Fruit fly (Drosophila melanogaster) whole organism, prepupa: ENCODE results near the gene CG43185.
A peak's percentile ranks its signal among the peaks of the same experiment; 100 is the strongest.

Experiments used
- CG10631 ChIP-seq: fragments of 200-800 bp; sonication (Bioruptor generic); optimal IDR thresholded peaks from 2 replicates; lab custom pipeline; 2016; ENCODE audit warnings: missing biosample characterization, missing genetic modification characterization
- CG10669 ChIP-seq: fragments of 200-800 bp; sonication (Bioruptor generic); optimal IDR thresholded peaks from 3 replicates; lab custom pipeline; 2018; ENCODE audit warnings: missing biosample characterization, mild to moderate bottlenecking, missing genetic modification characterization, moderate library complexity
- CG11294 ChIP-seq: fragments of 200-800 bp; sonication (Bioruptor generic); IDR thresholded peaks from 2 replicates; pipeline ENCODE4 v1.3.6; 2022; ENCODE audit warnings: missing biosample characterization, missing genetic modification characterization
- CG15336 ChIP-seq: fragments of 200-800 bp; sonication (Bioruptor generic); IDR thresholded peaks from 2 replicates; pipeline ENCODE4 v1.3.6; 2022; ENCODE audit warnings: missing biosample characterization, missing genetic modification characterization
- CG1621 ChIP-seq: fragments of 200-800 bp; sonication (Bioruptor generic); optimal IDR thresholded peaks from 3 replicates; lab custom pipeline; 2018; ENCODE audit warnings: missing biosample characterization, mild to moderate bottlenecking, missing genetic modification characterization
- CG16779 ChIP-seq: fragments of 200-800 bp; sonication (Bioruptor generic); optimal IDR thresholded peaks from 3 replicates; lab custom pipeline; 2017; ENCODE audit warnings: missing biosample characterization, mild to moderate bottlenecking, missing genetic modification characterization
- CG31627 ChIP-seq: fragments of 200-800 bp; sonication (Bioruptor generic); optimal IDR thresholded peaks from 3 replicates; lab custom pipeline; 2016; ENCODE audit warnings: missing biosample characterization, missing genetic modification characterization
- CG32006 ChIP-seq: fragments of 200-800 bp; sonication (Bioruptor generic); optimal IDR thresholded peaks from 3 replicates; lab custom pipeline; 2017; ENCODE audit warnings: missing biosample characterization, mild to moderate bottlenecking, missing genetic modification characterization
- CG3919 ChIP-seq: fragments of 200-800 bp; sonication (Bioruptor generic); optimal IDR thresholded peaks from 3 replicates; lab custom pipeline; 2016; ENCODE audit warnings: missing biosample characterization, missing genetic modification characterization
- CG4318 ChIP-seq: fragments of 200-800 bp; sonication (Bioruptor generic); optimal IDR thresholded peaks from 3 replicates; lab custom pipeline; 2017; ENCODE audit warnings: missing biosample characterization, mild to moderate bottlenecking, missing genetic modification characterization
- CG6163 ChIP-seq: fragments of 200-800 bp; sonication (Bioruptor generic); IDR thresholded peaks from 3 replicates; pipeline ENCODE4 v1.3.6; 2022; ENCODE audit warnings: missing biosample characterization, missing genetic modification characterization
- CG6276 ChIP-seq: fragments of 200-800 bp; sonication (Bioruptor generic); optimal IDR thresholded peaks from 2 replicates; lab custom pipeline; 2017; ENCODE audit warnings: missing biosample characterization, mild to moderate bottlenecking, missing genetic modification characterization
- CG6792 ChIP-seq: fragments of 200-800 bp; sonication (Bioruptor generic); optimal IDR thresholded peaks from 3 replicates; lab custom pipeline; 2016; ENCODE audit warnings: missing biosample characterization, missing genetic modification characterization
- CG6808 ChIP-seq: fragments of 200-800 bp; sonication (Bioruptor generic); optimal IDR thresholded peaks from 3 replicates; lab custom pipeline; 2017; ENCODE audit warnings: missing biosample characterization, missing genetic modification characterization, mild to moderate bottlenecking, moderate library complexity, missing genetic modification reagents
- CG6854 ChIP-seq: fragments of 200-800 bp; sonication (Bioruptor generic); optimal IDR thresholded peaks from 2 replicates; lab custom pipeline; 2017; ENCODE audit warnings: missing biosample characterization, mild to moderate bottlenecking, missing genetic modification characterization
- CG8119 ChIP-seq: fragments of 200-800 bp; sonication (Bioruptor generic); IDR thresholded peaks from 3 replicates; pipeline ENCODE4 v1.3.6; 2022; ENCODE audit warnings: missing biosample characterization, missing genetic modification characterization
- CG9139 ChIP-seq: fragments of 200-800 bp; sonication (Bioruptor generic); optimal IDR thresholded peaks from 3 replicates; lab custom pipeline; 2017; ENCODE audit warnings: missing biosample characterization, mild to moderate bottlenecking, missing genetic modification characterization
- Eip78C ChIP-seq: fragments of 200-800 bp; sonication (Bioruptor generic); peaks from one replicate; lab custom pipeline; 2016; ENCODE audit warnings: missing biosample characterization, missing genetic modification characterization
- Ets21C ChIP-seq: fragments of 200-800 bp; sonication (Bioruptor generic); optimal IDR thresholded peaks from 3 replicates; lab custom pipeline; 2016; ENCODE audit warnings: missing biosample characterization, missing genetic modification characterization
- Ets96B ChIP-seq: fragments of 200-800 bp; optimal IDR thresholded peaks from 2 replicates; lab custom pipeline; 2019; ENCODE audit warnings: missing biosample characterization, mild to moderate bottlenecking, missing genetic modification characterization, moderate library complexity
- Hr39 ChIP-seq: fragments of 200-800 bp; sonication (Bioruptor generic); optimal IDR thresholded peaks from 2 replicates; lab custom pipeline; 2016; ENCODE audit warnings: missing biosample characterization, missing genetic modification characterization
- Hr4 ChIP-seq: fragments of 200-800 bp; sonication (Bioruptor generic); optimal IDR thresholded peaks from 3 replicates; lab custom pipeline; 2016; ENCODE audit warnings: missing biosample characterization, missing genetic modification characterization
- Lpt ChIP-seq: fragments of 200-800 bp; sonication (Bioruptor generic); optimal IDR thresholded peaks from 3 replicates; lab custom pipeline; 2016; ENCODE audit warnings: missing biosample characterization, missing genetic modification characterization
- Met ChIP-seq: fragments of 200-800 bp; sonication (Bioruptor generic); optimal IDR thresholded peaks from 3 replicates; lab custom pipeline; 2016; ENCODE audit warnings: missing biosample characterization, missing genetic modification characterization
- OdsH ChIP-seq: fragments of 200-800 bp; sonication (Bioruptor generic); optimal IDR thresholded peaks from 3 replicates; lab custom pipeline; 2016; ENCODE audit warnings: missing biosample characterization, missing genetic modification characterization
- Smox ChIP-seq: fragments of 200-800 bp; sonication (Bioruptor generic); optimal IDR thresholded peaks from 3 replicates; lab custom pipeline; 2016; ENCODE audit warnings: missing biosample characterization, missing genetic modification characterization
- Sox14 ChIP-seq: fragments of 200-800 bp; sonication (Bioruptor generic); optimal IDR thresholded peaks from 3 replicates; lab custom pipeline; 2016; ENCODE audit warnings: missing biosample characterization, missing genetic modification characterization
- Sox15 ChIP-seq: fragments of 200-800 bp; sonication (Bioruptor generic); optimal IDR thresholded peaks from 3 replicates; lab custom pipeline; 2016; ENCODE audit warnings: missing biosample characterization, missing genetic modification characterization
- achi ChIP-seq: fragments of 200-800 bp; sonication (Bioruptor generic); optimal IDR thresholded peaks from 3 replicates; lab custom pipeline; 2016; ENCODE audit warnings: missing biosample characterization, missing genetic modification characterization
- cyc ChIP-seq: fragments of 200-800 bp; sonication (Bioruptor generic); optimal IDR thresholded peaks from 3 replicates; lab custom pipeline; 2016; ENCODE audit warnings: missing biosample characterization, missing genetic modification characterization
- dac ChIP-seq: fragments of 200-800 bp; sonication (Bioruptor generic); optimal IDR thresholded peaks from 2 replicates; lab custom pipeline; 2017; ENCODE audit warnings: missing biosample characterization, mild to moderate bottlenecking, missing genetic modification characterization
- dsx ChIP-seq: fragments of 200-800 bp; optimal IDR thresholded peaks from 3 replicates; lab custom pipeline; 2019; ENCODE audit warnings: missing biosample characterization, mild to moderate bottlenecking, missing genetic modification characterization, moderate library complexity; ENCODE audit not compliant: poor library complexity, severe bottlenecking
- eg ChIP-seq: fragments of 200-800 bp; sonication (Bioruptor generic); IDR thresholded peaks from 3 replicates; pipeline ENCODE4 v1.3.6; 2022; ENCODE audit warnings: missing biosample characterization, missing genetic modification characterization
- esn ChIP-seq: fragments of 200-800 bp; sonication (Bioruptor generic); optimal IDR thresholded peaks from 2 replicates; lab custom pipeline; 2016; ENCODE audit warnings: missing biosample characterization, mild to moderate bottlenecking, missing genetic modification characterization, moderate library complexity
- fd85E ChIP-seq: fragments of 200-800 bp; sonication (Bioruptor generic); optimal IDR thresholded peaks from 3 replicates; lab custom pipeline; 2016; ENCODE audit warnings: missing biosample characterization, missing genetic modification characterization
- fkh ChIP-seq: fragments of 200-800 bp; sonication (Bioruptor generic); optimal IDR thresholded peaks from 3 replicates; lab custom pipeline; 2017; ENCODE audit warnings: missing biosample characterization, mild to moderate bottlenecking, missing genetic modification characterization, moderate library complexity
- pdm3 ChIP-seq: fragments of 200-800 bp; sonication (Bioruptor generic); optimal IDR thresholded peaks from 3 replicates; lab custom pipeline; 2016; ENCODE audit warnings: missing biosample characterization, missing genetic modification characterization
- spab ChIP-seq: fragments of 200-800 bp; sonication (Bioruptor generic); optimal IDR thresholded peaks from 2 replicates; lab custom pipeline; 2017; ENCODE audit warnings: missing biosample characterization, mild to moderate bottlenecking, missing genetic modification characterization, missing genetic modification reagents
- svp ChIP-seq: fragments of 200-800 bp; sonication (Bioruptor generic); peaks from one replicate; lab custom pipeline; 2016; ENCODE audit warnings: missing biosample characterization, missing genetic modification characterization
- topi ChIP-seq: fragments of 200-800 bp; sonication (Bioruptor generic); optimal IDR thresholded peaks from 3 replicates; lab custom pipeline; 2016; ENCODE audit warnings: missing biosample characterization, missing genetic modification characterization

Gene CG43185

DNA sequence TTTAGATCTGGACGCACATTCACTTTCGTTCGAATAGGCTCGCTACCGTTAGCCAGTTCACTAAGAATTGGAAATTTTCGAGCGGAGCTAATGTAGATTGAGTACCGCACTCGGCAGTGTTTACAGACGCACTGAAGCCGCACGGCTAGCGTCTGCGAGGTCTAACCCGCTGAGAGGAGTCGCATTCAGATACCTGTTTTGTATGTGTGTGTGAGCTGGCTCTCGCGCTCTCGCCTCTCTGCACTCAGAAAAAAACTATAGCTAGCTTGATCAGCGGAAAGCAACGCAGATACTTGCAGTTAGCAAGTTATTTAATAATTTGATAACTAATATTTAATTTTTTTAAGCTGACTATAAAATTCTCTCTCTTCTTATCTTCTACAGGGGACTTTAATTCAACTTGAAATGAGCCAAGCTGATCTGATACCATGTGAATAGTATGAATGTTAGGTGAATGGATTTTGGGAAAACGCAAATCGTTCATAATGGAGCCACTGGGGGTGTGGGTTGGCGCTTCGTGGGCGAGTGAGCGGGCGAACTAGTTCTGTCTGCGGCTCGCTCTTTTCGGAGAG is 5.2 kb upstream of the CG43185 start, which contains the start of gene rau (continued):
- TF ChIP-seq fd85E (GFP tag; lab: Kevin White, UChicago) = no peak
- peak; percentile 72 for TF ChIP-seq Met (GFP tag; lab: Kevin White, UChicago)
- peak; percentile 82 for TF ChIP-seq CG8119 (GFP tag; lab: Robert Waterston, UW)
- peak; percentile 56 for TF ChIP-seq CG16779 (tag; lab: Kevin White, UChicago)
- peak; percentile 73 for TF ChIP-seq CG6276 (GFP tag; lab: Kevin White, UChicago)
- peak; percentile 86 for TF ChIP-seq Eip78C (GFP tag; lab: Kevin White, UChicago)
- TF ChIP-seq CG4318 (GFP tag; lab: Kevin White, UChicago) = peak; percentile 68
- peak; percentile 75 for TF ChIP-seq dac (GFP tag; lab: Kevin White, UChicago)
- peak; percentile 80 for TF ChIP-seq CG6808 (GFP tag; lab: Kevin White, UChicago)
- TF ChIP-seq, all 60 proteins: peak for 57

DNA sequence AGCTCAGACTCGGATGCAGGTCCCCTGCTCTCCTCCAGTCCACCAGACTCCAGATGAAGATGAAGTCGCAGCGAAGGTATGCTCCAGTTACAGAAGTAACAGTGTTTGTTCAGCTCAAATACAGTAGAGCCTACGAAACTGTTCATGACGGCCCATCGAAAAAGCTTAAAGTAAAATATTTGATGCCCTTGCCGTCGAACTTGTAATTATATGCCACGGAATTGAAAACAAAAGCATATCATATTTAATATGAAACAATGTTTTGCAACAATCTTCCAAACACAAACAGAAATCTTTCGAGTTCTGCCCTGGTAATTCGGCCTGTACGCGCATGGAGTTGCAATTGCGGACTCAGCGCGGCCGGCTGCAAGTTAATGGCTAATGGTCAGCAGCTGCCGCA is 3.5 kb upstream of the CG43185 start:
- TF ChIP-seq Hr4 (GFP tag; lab: Kevin White, UChicago) (peak; percentile 58), svp (GFP tag; lab: Kevin White, UChicago) (peak; percentile 20), spab (no peak), CG6163 (GFP tag; lab: Robert Waterston, UW) (peak; percentile 66; the same call in 2 of the 3 replicates), CG6276 (GFP tag; lab: Kevin White, UChicago) (peak; percentile 25), CG6854 (GFP tag; lab: Kevin White, UChicago) (no peak), dsx (peak; percentile 4), Eip78C (GFP tag; lab: Kevin White, UChicago) (peak; percentile 74), CG10631 (GFP tag; lab: Kevin White, UChicago) (peak; percentile 46), achi (GFP tag; lab: Kevin White, UChicago) (peak; percentile 39), CG31627 (GFP tag; lab: Kevin White, UChicago) (peak; percentile 9), CG4318 (GFP tag; lab: Kevin White, UChicago) (peak; percentile 19), Ets96B (tag; lab: Kevin White, UChicago) (peak; percentile 12), Sox14 (GFP tag; lab: Kevin White, UChicago) (peak; percentile 7), CG6808 (GFP tag; lab: Kevin White, UChicago) (no peak), fd85E (GFP tag; lab: Kevin White, UChicago) (no peak), CG6792 (GFP tag; lab: Kevin White, UChicago) (no peak), CG3919 (GFP tag; lab: Kevin White, UChicago) (peak; percentile 37), Lpt (GFP tag; lab: Kevin White, UChicago) (peak; percentile 27), pdm3 (GFP tag; lab: Kevin White, UChicago) (peak; percentile 21), Met (GFP tag; lab: Kevin White, UChicago) (peak; percentile 18), fkh (peak; percentile 38), CG8119 (GFP tag; lab: Robert Waterston, UW) (peak; percentile 65), esn (GFP tag; lab: Kevin White, UChicago) (no peak), OdsH (peak; percentile 37), CG32006 (GFP tag; lab: Kevin White, UChicago) (peak; percentile 67)
- TF ChIP-seq, all 60 proteins: peak for 20

DNA sequence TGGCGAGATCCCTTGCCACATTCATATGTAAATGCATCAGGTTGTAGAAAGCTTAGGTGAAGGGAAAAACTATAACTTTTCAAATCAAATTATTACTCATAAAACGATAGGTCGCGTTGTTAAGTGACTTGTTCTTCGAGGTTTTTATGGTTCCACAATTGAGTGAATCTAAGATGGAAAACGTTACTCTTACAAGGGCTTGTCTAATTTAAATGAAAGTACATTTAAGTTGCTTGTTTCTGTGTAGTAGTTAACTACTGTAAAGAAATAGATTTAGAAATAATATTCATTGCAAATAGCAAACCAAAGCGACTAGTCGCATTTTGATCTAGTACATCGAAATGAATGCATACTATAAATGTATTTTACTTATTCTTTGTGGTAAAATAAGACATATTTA is 1.2 kb upstream of the CG43185 start, which contains the start of gene CG44574:
Gene CG44574, plus strand, starts transcription at position 301 of the 400 bp plus-strand sequence.
- no peak for TF ChIP-seq dac (GFP tag; lab: Kevin White, UChicago)
- TF ChIP-seq Lpt (GFP tag; lab: Kevin White, UChicago) = no peak
- TF ChIP-seq CG6276 (GFP tag; lab: Kevin White, UChicago) = no peak
- no peak for TF ChIP-seq Sox15 (GFP tag; lab: Kevin White, UChicago)
- no peak for TF ChIP-seq CG1621
- TF ChIP-seq eg = no peak
- TF ChIP-seq esn (GFP tag; lab: Kevin White, UChicago) = no peak
- TF ChIP-seq, all 60 proteins: peak for 0

DNA sequence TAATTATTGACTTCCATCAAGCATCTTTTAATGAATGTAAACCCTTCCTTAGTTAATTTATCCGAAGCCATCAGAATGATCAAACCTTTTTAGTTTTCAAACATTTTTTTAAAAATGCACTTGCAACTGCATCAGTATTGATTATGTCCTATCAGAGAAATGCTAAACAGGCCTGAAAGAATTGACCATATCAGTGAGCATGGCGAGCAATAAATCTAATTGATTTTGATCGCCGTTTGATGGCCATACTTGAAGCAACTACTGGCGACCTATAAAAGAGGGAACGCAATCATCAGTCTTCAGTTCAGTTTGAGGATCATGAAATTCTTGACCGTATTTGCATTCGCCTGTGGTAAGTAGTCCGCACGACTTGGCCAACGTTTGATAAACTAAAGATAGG is 1.0 kb downstream of the CG43185 start, which contains the start of gene CG9029:
Gene CG9029, plus strand, starts transcription at position 301 of the 400 bp plus-strand sequence.
- TF ChIP-seq fd85E (GFP tag; lab: Kevin White, UChicago) = no peak
- no peak for TF ChIP-seq CG8119 (GFP tag; lab: Robert Waterston, UW)
- no peak for TF ChIP-seq Hr39 (GFP tag; lab: Kevin White, UChicago)
- no peak for TF ChIP-seq topi (GFP tag; lab: Kevin White, UChicago)
- TF ChIP-seq dsx = no peak
- no peak for TF ChIP-seq fkh
- no peak for TF ChIP-seq CG15336
- TF ChIP-seq CG4318 (GFP tag; lab: Kevin White, UChicago) = no peak
- TF ChIP-seq cyc = no peak
- no peak for TF ChIP-seq esn (GFP tag; lab: Kevin White, UChicago)
- TF ChIP-seq Ets96B (tag; lab: Kevin White, UChicago) = no peak
- no peak for TF ChIP-seq CG9139
- TF ChIP-seq Ets21C = no peak
- TF ChIP-seq CG11294 (GFP tag; lab: Robert Waterston, UW) = no peak
- no peak for TF ChIP-seq Smox (GFP tag; lab: Kevin White, UChicago)
- no peak for TF ChIP-seq eg
- TF ChIP-seq CG10669 (GFP tag; lab: Kevin White, UChicago) = no peak
- TF ChIP-seq achi (GFP tag; lab: Kevin White, UChicago) = no peak
